Fruit fly (Drosophila melanogaster) whole organism, pupa: ENCODE measurements around the gene CG6661.
A peak's percentile ranks its signal among the peaks of the same experiment; 100 is the strongest.

Experiments
- CG14655 ChIP-seq: fragments of 200-800 bp; sonication (Bioruptor generic); optimal IDR thresholded peaks from 3 replicates; lab custom pipeline; 2017; ENCODE audit warnings: mild to moderate bottlenecking, missing biosample characterization, missing genetic modification reagents, missing genetic modification characterization
- CG8159 ChIP-seq: fragments of 200-800 bp; sonication (Bioruptor generic); optimal IDR thresholded peaks from 3 replicates; lab custom pipeline; 2018; ENCODE audit warnings: missing biosample characterization, mild to moderate bottlenecking, missing genetic modification characterization, moderate library complexity
- EcR ChIP-seq: fragments of 200-800 bp; sonication (Bioruptor generic); optimal IDR thresholded peaks from 3 replicates; lab custom pipeline; 2019; ENCODE audit warnings: missing biosample characterization, missing genetic modification characterization, mild to moderate bottlenecking, moderate library complexity, missing genetic modification reagents
- Ets98B ChIP-seq: fragments of 200-800 bp; sonication (Bioruptor generic); IDR thresholded peaks from 2 replicates; pipeline ENCODE4 v1.3.6; 2022; ENCODE audit warnings: missing biosample characterization, missing genetic modification characterization
- Pif1A ChIP-seq: fragments of 200-800 bp; sonication (Bioruptor generic); optimal IDR thresholded peaks from 3 replicates; lab custom pipeline; 2016; ENCODE audit warnings: missing biosample characterization, missing genetic modification characterization
- Pif1B ChIP-seq: fragments of 200-800 bp; sonication (Bioruptor generic); optimal IDR thresholded peaks from 3 replicates; lab custom pipeline; 2016; ENCODE audit warnings: missing biosample characterization, missing genetic modification characterization
- fd96Ca ChIP-seq: fragments of 200-800 bp; sonication (Bioruptor generic); IDR thresholded peaks from 3 replicates; pipeline ENCODE4 v1.3.6; 2022; ENCODE audit warnings: missing biosample characterization, missing genetic modification characterization
- gl ChIP-seq: fragments of 200-800 bp; sonication (Bioruptor generic); optimal IDR thresholded peaks from 2 replicates; lab custom pipeline; 2018; ENCODE audit warnings: missing biosample characterization, mild to moderate bottlenecking, missing genetic modification characterization

DNA sequence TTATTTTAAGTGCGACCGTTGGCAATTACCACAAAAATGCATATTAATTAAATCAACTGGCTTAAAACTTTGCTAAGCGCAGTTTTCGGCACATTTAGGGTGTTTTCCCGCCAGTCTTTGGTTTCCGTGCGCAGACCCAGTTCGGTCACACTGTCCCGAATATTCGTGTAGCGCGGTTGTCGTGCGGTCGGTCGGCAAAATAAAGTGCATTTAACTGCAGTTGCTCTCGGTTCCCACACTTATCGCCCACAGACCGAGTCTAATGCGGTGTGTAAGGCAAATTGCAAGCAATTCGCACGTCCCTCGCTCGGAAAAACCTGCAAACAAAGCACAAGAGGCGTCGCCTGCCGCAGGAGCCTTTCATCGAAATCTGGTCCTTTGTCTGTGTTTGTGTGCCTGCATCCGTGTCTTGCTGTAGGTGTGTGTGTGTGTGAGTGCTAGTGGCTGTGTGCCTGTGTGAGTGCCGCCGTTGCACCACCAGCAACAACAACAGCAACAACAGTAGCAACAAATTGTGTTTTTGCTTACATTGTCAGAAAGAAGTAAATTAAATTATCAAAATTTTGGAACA is 18.6 kb downstream of the CG6661 start, which contains the start of the genes CG13484 and Frl:
- TF ChIP-seq Pif1B (no peak), fd96Ca (GFP tag; lab: Robert Waterston, UW) (no peak), EcR (peak; percentile 60), gl (tag; lab: Kevin White, UChicago) (peak; percentile 17), Ets98B (GFP tag; lab: Robert Waterston, UW) (peak; percentile 16; the same call in 1 of the 2 replicates), Pif1A (GFP tag; lab: Kevin White, UChicago) (no peak), CG14655 (no peak), CG8159 (peak; percentile 33)
